Worm (Caenorhabditis elegans) whole organism, L1 larva: ENCODE results near the gene irg-2.

Experiments used
- ama-1 ChIP-seq: fragments of 150-350 bp; optimal IDR thresholded peaks from 2 replicates; lab custom pipeline; 2014
- jun-1 ChIP-seq: fragments of 150-350 bp; optimal IDR thresholded peaks from 2 replicates; lab custom pipeline; 2014; ENCODE audit warnings: missing biosample characterization, missing genetic modification reagents, missing genetic modification characterization
- mdl-1 ChIP-seq, 2 experiments: fragments of 150-350 bp; optimal IDR thresholded peaks; 2 replicates each; lab custom pipeline; 2014 to 2017; ENCODE audit warnings: missing biosample characterization in 2 of 2, missing genetic modification characterization in 2 of 2, inconsistent platforms in 1 of 2
- nhr-76 ChIP-seq: sonication (generic microtip); optimal IDR thresholded peaks from 2 replicates; lab custom pipeline; 2017; ENCODE audit warnings: missing biosample characterization, missing genetic modification characterization
- snpc-4 ChIP-seq: fragments of 150-350 bp; optimal IDR thresholded peaks from 2 replicates; lab custom pipeline; 2014; ENCODE audit warnings: missing biosample characterization, missing genetic modification characterization

ce11 chrV:4022309-4022708, 19.7 kb upstream of the irg-2 start, which contains the start of gene cyp-35A3:
- TF ChIP-seq mdl-1 (tag; optimal IDR thresholded peaks at IDR 0.05; lab: Kevin White, UChicago), result no peak
- no peak for TF ChIP-seq snpc-4
- TF ChIP-seq jun-1, result no peak
- TF ChIP-seq ama-1 (lab: Kevin White, UChicago), result no peak
- TF ChIP-seq nhr-76 (tag; lab: Kevin White, UChicago), result no peak
